Fruit fly (Drosophila melanogaster) whole organism, prepupa: ENCODE measurements around the gene CG7573.

Experiments used
- Blimp-1 ChIP-seq: fragments of 200-800 bp; sonication (Bioruptor generic); optimal IDR thresholded peaks from 3 replicates; lab custom pipeline; 2017; ENCODE audit warnings: missing biosample characterization, missing genetic modification characterization, mild to moderate bottlenecking, moderate library complexity, missing genetic modification reagents
- CG10631 ChIP-seq: fragments of 200-800 bp; sonication (Bioruptor generic); optimal IDR thresholded peaks from 2 replicates; lab custom pipeline; 2016; ENCODE audit warnings: missing biosample characterization, missing genetic modification characterization
- CG10669 ChIP-seq: fragments of 200-800 bp; sonication (Bioruptor generic); optimal IDR thresholded peaks from 3 replicates; lab custom pipeline; 2018; ENCODE audit warnings: missing biosample characterization, mild to moderate bottlenecking, missing genetic modification characterization, moderate library complexity
- CG11294 ChIP-seq: fragments of 200-800 bp; sonication (Bioruptor generic); IDR thresholded peaks from 2 replicates; pipeline ENCODE4 v1.3.6; 2022; ENCODE audit warnings: missing biosample characterization, missing genetic modification characterization
- CG11762 ChIP-seq: fragments of 200-800 bp; sonication (Bioruptor generic); optimal IDR thresholded peaks from 3 replicates; lab custom pipeline; 2016; ENCODE audit warnings: missing biosample characterization, missing genetic modification characterization; ENCODE audit not compliant: insufficient read depth
- CG1621 ChIP-seq: fragments of 200-800 bp; sonication (Bioruptor generic); optimal IDR thresholded peaks from 3 replicates; lab custom pipeline; 2018; ENCODE audit warnings: missing biosample characterization, mild to moderate bottlenecking, missing genetic modification characterization
- CG16779 ChIP-seq: fragments of 200-800 bp; sonication (Bioruptor generic); optimal IDR thresholded peaks from 3 replicates; lab custom pipeline; 2017; ENCODE audit warnings: missing biosample characterization, mild to moderate bottlenecking, missing genetic modification characterization
- CG32006 ChIP-seq: fragments of 200-800 bp; sonication (Bioruptor generic); optimal IDR thresholded peaks from 3 replicates; lab custom pipeline; 2017; ENCODE audit warnings: missing biosample characterization, mild to moderate bottlenecking, missing genetic modification characterization
- CG4318 ChIP-seq: fragments of 200-800 bp; sonication (Bioruptor generic); optimal IDR thresholded peaks from 3 replicates; lab custom pipeline; 2017; ENCODE audit warnings: missing biosample characterization, mild to moderate bottlenecking, missing genetic modification characterization
- CG6163 ChIP-seq: fragments of 200-800 bp; sonication (Bioruptor generic); IDR thresholded peaks from 3 replicates; pipeline ENCODE4 v1.3.6; 2022; ENCODE audit warnings: missing biosample characterization, missing genetic modification characterization
- CG6276 ChIP-seq: fragments of 200-800 bp; sonication (Bioruptor generic); optimal IDR thresholded peaks from 2 replicates; lab custom pipeline; 2017; ENCODE audit warnings: missing biosample characterization, mild to moderate bottlenecking, missing genetic modification characterization
- CG6792 ChIP-seq: fragments of 200-800 bp; sonication (Bioruptor generic); optimal IDR thresholded peaks from 3 replicates; lab custom pipeline; 2016; ENCODE audit warnings: missing biosample characterization, missing genetic modification characterization
- CG6808 ChIP-seq: fragments of 200-800 bp; sonication (Bioruptor generic); optimal IDR thresholded peaks from 3 replicates; lab custom pipeline; 2017; ENCODE audit warnings: missing biosample characterization, missing genetic modification characterization, mild to moderate bottlenecking, moderate library complexity, missing genetic modification reagents
- CG6854 ChIP-seq: fragments of 200-800 bp; sonication (Bioruptor generic); optimal IDR thresholded peaks from 2 replicates; lab custom pipeline; 2017; ENCODE audit warnings: missing biosample characterization, mild to moderate bottlenecking, missing genetic modification characterization
- CG7368 ChIP-seq: fragments of 200-800 bp; sonication (Bioruptor generic); optimal IDR thresholded peaks from 3 replicates; lab custom pipeline; 2016; ENCODE audit warnings: missing biosample characterization, missing genetic modification characterization
- CG8119 ChIP-seq: fragments of 200-800 bp; sonication (Bioruptor generic); IDR thresholded peaks from 3 replicates; pipeline ENCODE4 v1.3.6; 2022; ENCODE audit warnings: missing biosample characterization, missing genetic modification characterization
- CG8632 ChIP-seq: fragments of 200-800 bp; sonication (Bioruptor generic); optimal IDR thresholded peaks from 3 replicates; lab custom pipeline; 2016; ENCODE audit warnings: missing biosample characterization, missing genetic modification characterization
- CG9139 ChIP-seq: fragments of 200-800 bp; sonication (Bioruptor generic); optimal IDR thresholded peaks from 3 replicates; lab custom pipeline; 2017; ENCODE audit warnings: missing biosample characterization, mild to moderate bottlenecking, missing genetic modification characterization
- Eip75B ChIP-seq: fragments of 200-800 bp; sonication (Bioruptor generic); optimal IDR thresholded peaks from 3 replicates; lab custom pipeline; 2016; ENCODE audit warnings: missing biosample characterization, missing genetic modification characterization
- Eip93F ChIP-seq: fragments of 200-800 bp; sonication (Bioruptor generic); optimal IDR thresholded peaks from 2 replicates; lab custom pipeline; 2016; ENCODE audit warnings: missing biosample characterization, mild to moderate bottlenecking, missing genetic modification characterization
- Ets21C ChIP-seq: fragments of 200-800 bp; sonication (Bioruptor generic); optimal IDR thresholded peaks from 3 replicates; lab custom pipeline; 2016; ENCODE audit warnings: missing biosample characterization, missing genetic modification characterization
- Ets96B ChIP-seq: fragments of 200-800 bp; optimal IDR thresholded peaks from 2 replicates; lab custom pipeline; 2019; ENCODE audit warnings: missing biosample characterization, mild to moderate bottlenecking, missing genetic modification characterization, moderate library complexity
- Gug ChIP-seq: fragments of 200-800 bp; sonication (Bioruptor generic); IDR thresholded peaks from 2 replicates; pipeline ENCODE4 v1.3.6; 2022; ENCODE audit warnings: missing biosample characterization, missing genetic modification characterization
- Hr38 ChIP-seq: sonication (Bioruptor generic); optimal IDR thresholded peaks from 2 replicates; lab custom pipeline; 2016; ENCODE audit warnings: missing biosample characterization, missing genetic modification characterization
- Hr4 ChIP-seq: fragments of 200-800 bp; sonication (Bioruptor generic); optimal IDR thresholded peaks from 3 replicates; lab custom pipeline; 2016; ENCODE audit warnings: missing biosample characterization, missing genetic modification characterization
- Met ChIP-seq: fragments of 200-800 bp; sonication (Bioruptor generic); optimal IDR thresholded peaks from 3 replicates; lab custom pipeline; 2016; ENCODE audit warnings: missing biosample characterization, missing genetic modification characterization
- Smox ChIP-seq: fragments of 200-800 bp; sonication (Bioruptor generic); optimal IDR thresholded peaks from 3 replicates; lab custom pipeline; 2016; ENCODE audit warnings: missing biosample characterization, missing genetic modification characterization
- Sox14 ChIP-seq: fragments of 200-800 bp; sonication (Bioruptor generic); optimal IDR thresholded peaks from 3 replicates; lab custom pipeline; 2016; ENCODE audit warnings: missing biosample characterization, missing genetic modification characterization
- Sox15 ChIP-seq: fragments of 200-800 bp; sonication (Bioruptor generic); optimal IDR thresholded peaks from 3 replicates; lab custom pipeline; 2016; ENCODE audit warnings: missing biosample characterization, missing genetic modification characterization
- achi ChIP-seq: fragments of 200-800 bp; sonication (Bioruptor generic); optimal IDR thresholded peaks from 3 replicates; lab custom pipeline; 2016; ENCODE audit warnings: missing biosample characterization, missing genetic modification characterization
- cyc ChIP-seq: fragments of 200-800 bp; sonication (Bioruptor generic); optimal IDR thresholded peaks from 3 replicates; lab custom pipeline; 2016; ENCODE audit warnings: missing biosample characterization, missing genetic modification characterization
- dsx ChIP-seq: fragments of 200-800 bp; optimal IDR thresholded peaks from 3 replicates; lab custom pipeline; 2019; ENCODE audit warnings: missing biosample characterization, mild to moderate bottlenecking, missing genetic modification characterization, moderate library complexity; ENCODE audit not compliant: poor library complexity, severe bottlenecking
- eg ChIP-seq: fragments of 200-800 bp; sonication (Bioruptor generic); IDR thresholded peaks from 3 replicates; pipeline ENCODE4 v1.3.6; 2022; ENCODE audit warnings: missing biosample characterization, missing genetic modification characterization
- esn ChIP-seq: fragments of 200-800 bp; sonication (Bioruptor generic); optimal IDR thresholded peaks from 2 replicates; lab custom pipeline; 2016; ENCODE audit warnings: missing biosample characterization, mild to moderate bottlenecking, missing genetic modification characterization, moderate library complexity
- fd59A ChIP-seq: fragments of 200-800 bp; sonication (Bioruptor generic); optimal IDR thresholded peaks from 2 replicates; lab custom pipeline; 2017; ENCODE audit warnings: missing biosample characterization, mild to moderate bottlenecking, missing genetic modification characterization, missing genetic modification reagents
- fd85E ChIP-seq: fragments of 200-800 bp; sonication (Bioruptor generic); optimal IDR thresholded peaks from 3 replicates; lab custom pipeline; 2016; ENCODE audit warnings: missing biosample characterization, missing genetic modification characterization
- fkh ChIP-seq: fragments of 200-800 bp; sonication (Bioruptor generic); optimal IDR thresholded peaks from 3 replicates; lab custom pipeline; 2017; ENCODE audit warnings: missing biosample characterization, mild to moderate bottlenecking, missing genetic modification characterization, moderate library complexity
- net ChIP-seq: fragments of 200-800 bp; sonication (Bioruptor generic); optimal IDR thresholded peaks from 3 replicates; lab custom pipeline; 2016; ENCODE audit warnings: missing biosample characterization, missing genetic modification characterization
- pdm3 ChIP-seq: fragments of 200-800 bp; sonication (Bioruptor generic); optimal IDR thresholded peaks from 3 replicates; lab custom pipeline; 2016; ENCODE audit warnings: missing biosample characterization, missing genetic modification characterization
- salr ChIP-seq, 2 experiments: fragments of 200-800 bp; sonication (Bioruptor generic); optimal IDR thresholded peaks; 3 replicates each; lab custom pipeline; 2016 to 2018; ENCODE audit warnings: missing biosample characterization in 2 of 2, missing genetic modification characterization in 2 of 2, mild to moderate bottlenecking in 1 of 2
- spab ChIP-seq: fragments of 200-800 bp; sonication (Bioruptor generic); optimal IDR thresholded peaks from 2 replicates; lab custom pipeline; 2017; ENCODE audit warnings: missing biosample characterization, mild to moderate bottlenecking, missing genetic modification characterization, missing genetic modification reagents
- ss ChIP-seq, 2 experiments: fragments of 200-800 bp; sonication (Bioruptor generic); optimal IDR thresholded peaks; 2 replicates in 1 of 2; 3 replicates in 1 of 2; lab custom pipeline; 2017 to 2018; ENCODE audit warnings: mild to moderate bottlenecking in 2 of 2, missing biosample characterization in 2 of 2, missing genetic modification characterization in 2 of 2, moderate library complexity in 1 of 2
- svp ChIP-seq: fragments of 200-800 bp; sonication (Bioruptor generic); peaks from one replicate; lab custom pipeline; 2016; ENCODE audit warnings: missing biosample characterization, missing genetic modification characterization
- topi ChIP-seq: fragments of 200-800 bp; sonication (Bioruptor generic); optimal IDR thresholded peaks from 3 replicates; lab custom pipeline; 2016; ENCODE audit warnings: missing biosample characterization, missing genetic modification characterization
- vri ChIP-seq: fragments of 200-800 bp; sonication (Bioruptor generic); optimal IDR thresholded peaks from 3 replicates; lab custom pipeline; 2016; ENCODE audit warnings: missing biosample characterization, mild to moderate bottlenecking, missing genetic modification characterization

CG7573 gene

DNA sequence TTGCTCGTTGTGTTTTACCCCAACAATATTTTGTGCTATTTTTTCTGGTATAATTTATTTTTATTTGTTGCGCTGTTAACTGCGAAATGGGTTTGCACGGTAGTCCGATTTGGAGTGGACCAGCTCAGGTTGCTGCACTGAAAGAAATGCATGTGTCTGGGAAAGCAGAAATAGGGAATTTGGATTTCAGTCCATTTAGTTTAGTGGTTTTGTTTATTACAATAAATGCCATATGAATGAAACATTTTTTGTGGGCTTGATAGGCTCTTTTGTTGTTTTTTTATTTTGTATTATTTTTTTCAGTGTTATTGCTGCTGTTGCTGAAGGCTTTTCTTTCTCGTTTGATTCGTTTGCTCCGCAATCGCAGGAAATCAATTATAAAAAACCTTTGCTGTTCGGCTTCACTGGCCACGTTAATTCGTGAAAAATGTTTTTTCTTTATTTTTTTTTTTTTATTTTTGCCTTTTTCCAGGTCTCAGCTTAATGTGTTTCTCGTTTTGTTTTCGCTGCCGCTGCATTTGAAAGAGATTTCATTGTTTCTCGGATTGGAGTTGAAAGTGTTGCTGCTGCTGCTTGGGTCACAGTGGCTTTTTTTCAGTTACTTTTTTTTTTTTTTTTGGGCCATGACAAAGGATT lies 14.2 kb downstream of the CG7573 start (continued):
- TF ChIP-seq fkh (GFP tag; lab: Kevin White, UChicago) (no peak), vri (GFP tag; lab: Kevin White, UChicago) (peak; percentile 91), Eip75B (peak; percentile 88), fd59A (GFP tag; lab: Kevin White, UChicago) (peak; percentile 78), achi (peak; percentile 93), Ets21C (GFP tag; lab: Kevin White, UChicago) (peak; percentile 87), Gug (GFP tag; lab: Robert Waterston, UW) (peak; percentile 93), CG11762 (peak; percentile 92), CG6163 (GFP tag; lab: Robert Waterston, UW) (peak; percentile 97), cyc (peak; percentile 93), CG10631 (GFP tag; lab: Kevin White, UChicago) (peak; percentile 87), Hr38 (GFP tag; lab: Kevin White, UChicago) (peak; percentile 85), salr (GFP tag; optimal IDR thresholded peaks at IDR 0.05; lab: Kevin White, UChicago) (peak; percentile 70 to 93), Eip93F (peak; percentile 75), fd85E (GFP tag; lab: Kevin White, UChicago) (peak; percentile 69), Sox14 (GFP tag; lab: Kevin White, UChicago) (peak; percentile 96), svp (GFP tag; lab: Kevin White, UChicago) (peak; percentile 97), CG6854 (GFP tag; lab: Kevin White, UChicago) (peak; percentile 84), dsx (GFP tag; lab: Kevin White, UChicago) (peak; percentile 82), CG32006 (peak; percentile 96), spab (GFP tag; lab: Kevin White, UChicago) (peak; percentile 86), CG6808 (GFP tag; lab: Kevin White, UChicago) (peak; percentile 87), esn (GFP tag; lab: Kevin White, UChicago) (peak; percentile 96), net (GFP tag; lab: Kevin White, UChicago) (peak; percentile 92), CG10669 (GFP tag; lab: Kevin White, UChicago) (peak; percentile 87), pdm3 (peak; percentile 95), CG6792 (GFP tag; lab: Kevin White, UChicago) (peak; percentile 87), CG8119 (GFP tag; lab: Robert Waterston, UW) (peak; percentile 97), eg (GFP tag; lab: Robert Waterston, UW) (peak; percentile 97), CG4318 (GFP tag; lab: Kevin White, UChicago) (peak; percentile 93), ss (GFP tag; optimal IDR thresholded peaks at IDR 0.05; lab: Kevin White, UChicago) (peak; percentile 82 to 84), Smox (peak; percentile 94), CG11294 (GFP tag; lab: Robert Waterston, UW) (peak; percentile 87)

DNA sequence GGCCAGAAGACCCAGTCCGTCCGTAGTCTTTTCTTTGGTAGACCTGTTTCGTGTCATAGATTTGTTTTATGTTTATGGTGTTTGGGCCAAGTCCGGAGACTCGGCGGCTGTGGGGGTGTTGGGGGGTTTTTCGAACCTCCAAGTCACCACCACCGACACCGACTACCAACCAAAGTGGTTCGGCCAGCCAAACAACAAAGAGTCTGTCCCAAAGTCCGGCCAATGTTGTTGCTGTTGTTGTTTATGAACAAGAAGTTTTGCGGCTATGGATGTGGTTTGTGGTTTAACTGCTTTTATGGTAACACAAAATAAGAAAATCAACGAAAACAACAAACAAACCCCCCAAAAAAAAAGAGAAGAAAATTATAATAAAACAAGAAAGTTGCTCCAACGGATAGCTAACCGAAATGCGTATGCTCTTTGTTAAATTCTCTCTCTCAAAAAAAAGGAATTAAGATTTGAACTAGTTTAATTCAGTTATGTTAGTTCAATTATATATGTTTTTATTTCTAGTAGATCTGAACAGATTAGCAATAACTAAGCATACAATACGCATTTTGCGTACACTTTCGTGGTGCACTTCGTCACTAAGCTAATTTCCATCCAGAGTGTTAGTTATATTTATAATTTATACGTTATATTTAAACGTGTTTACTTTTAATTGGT lies 16.6 kb downstream of the CG7573 start:
- peak; percentile 64 for TF ChIP-seq Hr4
- peak; percentile 53 for TF ChIP-seq CG1621 (tag; lab: Kevin White, UChicago)
- peak; percentile 25; the same call in 1 of the 2 replicates for TF ChIP-seq Gug (GFP tag; lab: Robert Waterston, UW)
- TF ChIP-seq Blimp-1 (GFP tag; lab: Kevin White, UChicago): peak; percentile 52
- TF ChIP-seq Hr38 (GFP tag; lab: Kevin White, UChicago): no peak
- no peak for TF ChIP-seq fd85E (GFP tag; lab: Kevin White, UChicago)
- peak; percentile 34 for TF ChIP-seq Ets96B (tag; lab: Kevin White, UChicago)
- peak; percentile 55 for TF ChIP-seq achi
- peak; percentile 82 for TF ChIP-seq CG6808 (GFP tag; lab: Kevin White, UChicago)
- TF ChIP-seq Met: peak; percentile 69
- peak; percentile 57 for TF ChIP-seq Eip75B
- peak; percentile 88 for TF ChIP-seq svp (GFP tag; lab: Kevin White, UChicago)
- TF ChIP-seq CG16779 (tag; lab: Kevin White, UChicago): peak; percentile 47
- peak; percentile 40 for TF ChIP-seq CG8632
- TF ChIP-seq CG10631 (GFP tag; lab: Kevin White, UChicago): peak; percentile 27
- peak; percentile 14 for TF ChIP-seq Sox15 (GFP tag; lab: Kevin White, UChicago)
- peak; percentile 62 for TF ChIP-seq Smox
- peak; percentile 84 for TF ChIP-seq CG6854 (GFP tag; lab: Kevin White, UChicago)
- TF ChIP-seq CG7368: peak; percentile 39
- TF ChIP-seq CG9139 (GFP tag; lab: Kevin White, UChicago): peak; percentile 57
- peak in 1 of 2 experiments; percentile 76 for TF ChIP-seq salr (GFP tag; optimal IDR thresholded peaks at IDR 0.05; lab: Kevin White, UChicago)
- peak; percentile 67 for TF ChIP-seq cyc
- peak; percentile 67 for TF ChIP-seq CG4318 (GFP tag; lab: Kevin White, UChicago)
- peak; percentile 87 for TF ChIP-seq CG6163 (GFP tag; lab: Robert Waterston, UW)
- TF ChIP-seq Ets21C (GFP tag; lab: Kevin White, UChicago): peak; percentile 51
- TF ChIP-seq topi (GFP tag; lab: Kevin White, UChicago): peak; percentile 77
- peak; percentile 84 for TF ChIP-seq CG6276 (GFP tag; lab: Kevin White, UChicago)
- no peak for TF ChIP-seq Eip93F
- no peak for TF ChIP-seq fkh (GFP tag; lab: Kevin White, UChicago)
